Fruit fly (Drosophila melanogaster): ENCODE data around the gene Rga.

Gene Rga

DNA sequence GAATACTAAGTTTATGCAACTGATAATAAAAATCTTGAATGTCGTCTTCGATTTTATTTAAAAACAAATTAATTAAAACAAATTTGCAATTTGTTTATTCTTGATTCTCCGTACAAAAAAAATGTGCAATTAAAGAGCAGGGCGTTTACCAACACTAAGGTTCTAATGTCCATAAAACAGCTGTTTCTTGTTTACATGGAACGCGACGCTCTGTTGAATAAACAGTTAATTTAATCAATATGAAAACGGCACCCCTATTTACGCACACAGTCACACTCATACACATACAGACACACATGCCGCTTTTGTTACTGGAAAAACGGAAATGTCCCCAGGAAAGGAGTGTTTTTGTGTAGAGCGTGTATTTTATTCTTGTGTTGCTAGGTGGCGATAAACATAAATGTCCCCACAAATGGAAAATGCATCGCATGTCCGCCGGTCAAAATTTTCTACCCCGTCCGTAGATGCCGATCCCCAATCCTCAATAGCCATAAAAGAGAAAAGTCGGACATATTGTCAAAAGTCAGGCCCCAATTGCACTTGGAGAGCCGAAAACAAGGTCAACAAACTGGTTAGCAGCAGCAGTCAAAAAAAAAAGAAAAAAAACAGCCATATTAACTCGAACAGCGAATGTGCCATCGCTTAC, 10.2 kb upstream of the Rga start (continued):
- TF ChIP-seq CG12299 (tag; optimal IDR thresholded peaks at IDR 0.05) (peak; percentile 90), tio (GFP tag; optimal IDR thresholded peaks at IDR 0.05) (peak; percentile 26), Hr39 (optimal IDR thresholded peaks at IDR 0.05) (no peak), CG34224 (GFP tag; IDR thresholded peaks at IDR 0.05; ENCODE audit: partially characterized antibody) (no peak), CG18011 (GFP tag; optimal IDR thresholded peaks at IDR 0.05) (peak; percentile 32), Xbp1 (GFP tag; optimal IDR thresholded peaks at IDR 0.05) (peak; percentile 25), CG6654 (GFP tag; optimal IDR thresholded peaks at IDR 0.05) (no peak), Trl (optimal IDR thresholded peaks at IDR 0.05) (no peak), Trl (GFP tag; optimal IDR thresholded peaks at IDR 0.05) (peak; percentile 85), pita (GFP tag; optimal IDR thresholded peaks at IDR 0.05) (no peak), bbx (GFP tag; IDR thresholded peaks at IDR 0.05; ENCODE audit: partially characterized antibody) (no peak), Oaz (GFP tag; IDR thresholded peaks at IDR 0.05) (no peak), pros (GFP tag; optimal IDR thresholded peaks at IDR 0.05) (peak; percentile 59), CG15011 (GFP tag; optimal IDR thresholded peaks at IDR 0.05) (peak; percentile 64), CG31365 (tag; optimal IDR thresholded peaks at IDR 0.05) (peak; percentile 69), CG16863 (GFP tag; optimal IDR thresholded peaks at IDR 0.05) (peak; percentile 71), Fer3 (tag; optimal IDR thresholded peaks at IDR 0.05) (peak; percentile 81), slou (GFP tag; optimal IDR thresholded peaks at IDR 0.05) (peak; percentile 55), hkb (optimal IDR thresholded peaks at IDR 0.05) (no peak), hkb (GFP tag; IDR thresholded peaks at IDR 0.05) (no peak), CG9797 (GFP tag; optimal IDR thresholded peaks at IDR 0.05) (peak; percentile 1), Opbp (GFP tag; IDR thresholded peaks at IDR 0.05; ENCODE audit: partially characterized antibody) (no peak), az2 (GFP tag; optimal IDR thresholded peaks at IDR 0.05) (peak; percentile 40), Pdp1 (GFP tag; optimal IDR thresholded peaks at IDR 0.05) (peak; percentile 35 to 87), hbn (GFP tag; IDR thresholded peaks at IDR 0.05; ENCODE audit: partially characterized antibody) (no peak), CG9437 (GFP tag; optimal IDR thresholded peaks at IDR 0.05) (peak; percentile 37), dan (GFP tag; IDR thresholded peaks at IDR 0.05) (no peak), jigr1 (GFP tag; IDR thresholded peaks at IDR 0.05) (no peak), CG14860 (GFP tag; IDR thresholded peaks at IDR 0.05; ENCODE audit: partially characterized antibody) (no peak), h (optimal IDR thresholded peaks at IDR 0.05) (no peak), CG7556 (GFP tag; optimal IDR thresholded peaks at IDR 0.05) (peak; percentile 68), so (GFP tag; IDR thresholded peaks at IDR 0.05) (no peak), Hsf (GFP tag; optimal IDR thresholded peaks at IDR 0.05) (peak; percentile 73), hth (optimal IDR thresholded peaks at IDR 0.05) (no peak), CG31388 (GFP tag; optimal IDR thresholded peaks at IDR 0.05) (peak; percentile 40), bsh (GFP tag; optimal IDR thresholded peaks at IDR 0.05) (peak; percentile 11 to 82), Tbp (GFP tag; optimal IDR thresholded peaks at IDR 0.05) (no peak), Abd-B (GFP tag; optimal IDR thresholded peaks at IDR 0.05) (no peak), CG12744 (GFP tag; optimal IDR thresholded peaks at IDR 0.05) (peak; percentile 15), CG11696 (GFP tag; IDR thresholded peaks at IDR 0.05) (no peak), CG7372 (GFP tag; IDR thresholded peaks at IDR 0.05) (no peak), ro (GFP tag; IDR thresholded peaks at IDR 0.05) (no peak), lmd (GFP tag; IDR thresholded peaks at IDR 0.05) (no peak), slp2 (GFP tag; optimal IDR thresholded peaks at IDR 0.05) (peak; percentile 58), Nf-YB (GFP tag; optimal IDR thresholded peaks at IDR 0.05) (peak; percentile 63), chif (GFP tag; optimal IDR thresholded peaks at IDR 0.05) (peak; percentile 64 to 67), CG4404 (GFP tag; IDR thresholded peaks at IDR 0.05) (no peak), scrt (GFP tag; optimal IDR thresholded peaks at IDR 0.05) (peak; percentile 90), CG8089 (GFP tag; optimal IDR thresholded peaks at IDR 0.05) (peak; percentile 79), btn (GFP tag; optimal IDR thresholded peaks at IDR 0.05) (peak; percentile 62), Sry-β (GFP tag; optimal IDR thresholded peaks at IDR 0.05) (peak; percentile 65), vnd (GFP tag; IDR thresholded peaks at IDR 0.05; ENCODE audit: partially characterized antibody) (no peak)

Measured in whole organism, embryonic.